Worm (Caenorhabditis elegans): ENCODE results near the gene F57G4.10.

ce11 chrV:17601520-17601919, 27.1 kb upstream of the F57G4.10 start, which contains the start of gene ztf-25:
- TF ChIP-seq scrt-1 (GFP tag; IDR thresholded peaks at IDR 0.05) (no peak), ama-1 (optimal IDR thresholded peaks at IDR 0.05) (no peak), flt-1 (GFP tag; IDR thresholded peaks at IDR 0.05) (no peak), aly-1 (tag; optimal IDR thresholded peaks at IDR 0.05) (no peak), B0310.2 (tag; optimal IDR thresholded peaks at IDR 0.05) (no peak), F13C5.2 (tag; optimal IDR thresholded peaks at IDR 0.05) (no peak)
